Worm (Caenorhabditis elegans): Measurements from ENCODE around the gene drr-2.

The drr-2 gene

DNA sequence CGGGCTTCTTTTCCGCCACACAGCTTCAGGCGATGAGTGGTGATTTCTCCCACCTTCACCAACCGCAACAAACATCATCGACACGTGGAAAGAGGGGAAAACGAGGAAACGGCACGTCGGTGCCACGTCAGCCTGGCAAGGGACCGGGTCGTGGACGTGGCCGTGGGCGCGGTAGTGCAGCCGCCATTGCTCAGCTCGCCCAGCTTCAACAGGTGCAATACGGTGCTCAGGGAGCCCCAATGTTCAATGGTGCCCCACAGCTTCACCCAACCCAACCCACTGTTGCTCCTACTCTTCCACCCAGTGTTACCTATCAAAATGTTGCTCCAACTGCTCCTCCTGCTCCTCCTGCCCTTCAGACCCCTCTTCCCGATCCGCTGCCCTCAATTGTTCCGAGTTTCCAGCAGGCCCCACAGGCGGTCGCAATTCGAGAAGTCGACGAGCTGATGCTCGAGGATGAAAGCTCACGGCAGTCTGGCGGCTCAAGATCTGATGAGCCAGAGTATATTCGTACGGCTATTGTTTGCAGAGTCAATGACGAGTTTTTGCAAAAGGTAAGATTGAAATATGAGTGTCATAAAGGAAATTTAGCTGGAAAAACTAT lies 2.6 kb upstream of the drr-2 start:
- TF ChIP-seq lin-39 (tag; optimal IDR thresholded peaks at IDR 0.05), result no peak
- no peak for TF ChIP-seq fos-1 (tag; optimal IDR thresholded peaks at IDR 0.05)
- TF ChIP-seq R02D3.7 (tag; optimal IDR thresholded peaks at IDR 0.05), result no peak

DNA sequence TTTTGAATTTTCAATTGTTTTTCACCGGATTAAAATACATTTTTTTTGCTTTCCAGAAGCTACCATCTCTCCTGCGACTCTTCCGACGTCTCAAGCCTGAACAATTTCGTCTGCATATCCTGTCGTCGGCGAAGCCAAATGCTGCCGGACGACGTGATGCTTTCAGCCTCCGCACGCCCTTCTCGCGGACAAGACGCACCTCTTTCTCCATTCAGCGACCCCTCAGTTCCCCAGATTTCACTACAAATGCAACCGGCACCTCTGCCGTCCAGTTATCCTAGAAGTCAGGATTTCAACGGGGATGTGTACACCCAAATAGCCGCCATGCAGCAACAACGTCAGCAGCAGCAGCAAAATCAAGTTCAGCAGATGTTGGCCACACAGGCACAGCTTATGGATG lies 909 bp upstream of the drr-2 start:
- TF ChIP-seq unc-39 (tag; optimal IDR thresholded peaks at IDR 0.05) (no peak), elt-3 (tag; optimal IDR thresholded peaks at IDR 0.05) (no peak), nhr-11 (tag; optimal IDR thresholded peaks at IDR 0.05) (no peak), snpc-4 (tag; optimal IDR thresholded peaks at IDR 0.05) (no peak), nhr-129 (tag; optimal IDR thresholded peaks at IDR 0.05) (no peak), egl-27 (tag; optimal IDR thresholded peaks at IDR 0.05) (no peak), nhr-21 (tag; optimal IDR thresholded peaks at IDR 0.05) (no peak), C34F6.9 (tag; optimal IDR thresholded peaks at IDR 0.05) (no peak), nhr-77 (tag; optimal IDR thresholded peaks at IDR 0.05) (no peak), nhr-6 (tag; optimal IDR thresholded peaks at IDR 0.05) (no peak), unc-62 (GFP tag; optimal IDR thresholded peaks at IDR 0.05) (no peak), ztf-1 (GFP tag; conservative IDR thresholded peaks at IDR 0.05) (no peak), ZK546.5 (tag; optimal IDR thresholded peaks at IDR 0.05) (no peak), nhr-23 (tag; optimal IDR thresholded peaks at IDR 0.05) (no peak), elt-1 (tag; optimal IDR thresholded peaks at IDR 0.05) (no peak), ceh-16 (tag; optimal IDR thresholded peaks at IDR 0.05) (no peak), nhr-12 (tag; optimal IDR thresholded peaks at IDR 0.05) (no peak)

DNA sequence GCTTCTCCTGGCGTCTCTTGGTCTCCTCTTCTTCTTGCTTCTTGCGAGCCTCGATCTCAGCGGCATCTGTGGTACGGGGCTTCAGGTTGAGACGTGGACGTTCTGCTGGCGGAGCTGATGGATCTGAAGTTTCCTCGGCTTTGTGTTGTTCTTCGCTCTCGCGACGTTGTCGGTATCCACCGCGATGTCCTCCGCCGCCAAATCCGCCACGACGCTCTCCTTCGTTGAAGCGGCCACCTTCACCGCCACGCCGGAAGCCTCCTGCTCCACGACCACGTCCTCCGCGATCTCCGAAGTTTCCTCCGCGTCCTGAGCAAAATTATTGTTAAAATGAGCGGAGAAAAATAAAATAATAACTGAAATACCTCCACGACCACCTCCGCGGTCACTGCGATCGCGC lies 594 bp downstream of the drr-2 start:
- no peak for TF ChIP-seq nhr-237 (tag; optimal IDR thresholded peaks at IDR 0.05)
- TF ChIP-seq fos-1 (tag; optimal IDR thresholded peaks at IDR 0.05), result no peak
- no peak for TF ChIP-seq egl-27 (tag; optimal IDR thresholded peaks at IDR 0.05)

DNA sequence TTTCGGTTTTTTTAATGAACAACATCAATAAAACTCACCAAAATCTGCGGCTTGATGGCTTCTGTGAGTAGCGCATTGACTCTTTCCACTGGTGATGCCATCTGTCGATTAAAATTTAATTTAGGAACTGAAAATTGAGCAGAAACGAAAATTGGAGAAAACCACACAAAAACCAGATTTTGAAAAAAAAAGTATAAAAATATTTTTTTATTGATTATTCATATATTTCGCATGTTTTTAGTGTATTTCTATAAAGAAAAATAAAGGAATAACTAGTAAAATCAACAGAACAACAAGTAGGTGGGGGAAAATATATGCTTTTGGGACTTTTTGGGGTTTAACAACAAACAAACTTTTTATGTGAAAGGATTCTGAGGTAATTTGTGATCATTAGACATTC lies 1.1 kb downstream of the drr-2 start, which contains the start of gene T12D8.10:
T12D8.10 (minus strand) TSS at position 101 of the 400 bp plus-strand sequence.
- TF ChIP-seq nhr-21 (tag; optimal IDR thresholded peaks at IDR 0.05), result no peak
- TF ChIP-seq alr-1 (tag; optimal IDR thresholded peaks at IDR 0.05), result no peak
- TF ChIP-seq unc-62 (GFP tag; optimal IDR thresholded peaks at IDR 0.05), result no peak
- no peak for TF ChIP-seq mbf-1 (tag; optimal IDR thresholded peaks at IDR 0.05)
- TF ChIP-seq ZK546.5 (tag; optimal IDR thresholded peaks at IDR 0.05), result no peak
- no peak for TF ChIP-seq nhr-25 (tag; optimal IDR thresholded peaks at IDR 0.05)

DNA sequence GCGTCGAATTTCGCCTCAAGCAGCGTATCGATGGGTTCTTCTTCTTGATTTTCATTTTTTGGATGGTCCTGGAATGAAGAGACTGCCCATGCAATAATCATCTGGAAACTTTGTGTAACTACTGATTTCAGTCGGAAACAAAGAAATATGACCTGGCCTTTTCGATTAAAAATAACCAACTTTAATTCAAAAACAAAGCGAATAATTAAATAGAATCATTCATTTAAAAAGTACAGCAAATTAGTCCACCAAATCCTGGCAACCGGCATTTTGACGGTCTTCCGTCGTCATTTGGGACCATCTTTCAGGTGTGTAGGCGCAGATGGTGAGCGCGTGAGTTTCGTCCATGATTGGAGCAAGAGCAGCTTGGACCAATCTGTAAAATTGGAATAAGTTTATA lies 1.8 kb downstream of the drr-2 start, which contains the start of gene acbp-5:
acbp-5 (minus strand) TSS at position 101 of the 400 bp plus-strand sequence.
- TF ChIP-seq nhr-12 (tag; optimal IDR thresholded peaks at IDR 0.05) (no peak), ztf-4 (tag; optimal IDR thresholded peaks at IDR 0.05) (no peak), elt-3 (tag; optimal IDR thresholded peaks at IDR 0.05) (no peak), gmeb-1 (tag; optimal IDR thresholded peaks at IDR 0.05) (no peak), sma-3 (GFP tag; optimal IDR thresholded peaks at IDR 0.05) (no peak), zag-1 (tag; optimal IDR thresholded peaks at IDR 0.05) (no peak)

DNA sequence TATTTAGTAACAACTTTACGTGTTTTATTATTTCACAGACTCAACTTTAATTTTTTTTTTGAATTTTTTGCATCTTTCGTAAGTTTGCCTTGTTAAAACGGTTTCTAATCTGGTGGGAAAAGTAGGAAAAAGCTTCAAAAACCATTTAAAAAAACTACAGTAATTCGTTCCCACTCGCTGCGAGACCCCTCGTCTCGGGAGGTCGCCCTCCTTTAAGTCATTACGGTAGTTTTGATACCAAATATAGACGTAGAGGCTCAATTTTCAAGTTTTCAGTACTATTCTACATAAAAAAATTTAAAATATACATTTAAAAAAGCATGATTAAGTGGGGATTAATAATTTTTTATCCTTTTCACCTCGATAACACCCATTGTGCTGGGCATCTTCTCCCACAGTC lies 2.5 kb downstream of the drr-2 start:
- TF ChIP-seq lin-39 (tag; optimal IDR thresholded peaks at IDR 0.05) (no peak), aly-2 (tag; optimal IDR thresholded peaks at IDR 0.05) (no peak), alr-1 (tag; optimal IDR thresholded peaks at IDR 0.05) (no peak), nhr-12 (tag; optimal IDR thresholded peaks at IDR 0.05) (no peak), mdl-1 (tag; optimal IDR thresholded peaks at IDR 0.05) (no peak), snpc-4 (tag; optimal IDR thresholded peaks at IDR 0.05) (no peak), ztf-11 (tag; optimal IDR thresholded peaks at IDR 0.05) (no peak), skn-1 (tag; optimal IDR thresholded peaks at IDR 0.05) (no peak), unc-39 (tag; optimal IDR thresholded peaks at IDR 0.05) (no peak), sma-3 (GFP tag; optimal IDR thresholded peaks at IDR 0.05) (no peak), gmeb-1 (tag; optimal IDR thresholded peaks at IDR 0.05) (no peak), lin-11 (tag; optimal IDR thresholded peaks at IDR 0.05) (no peak), mab-5 (tag; optimal IDR thresholded peaks at IDR 0.05) (no peak), nhr-6 (tag; optimal IDR thresholded peaks at IDR 0.05) (no peak), sem-4 (tag; optimal IDR thresholded peaks at IDR 0.05) (no peak), nhr-21 (tag; optimal IDR thresholded peaks at IDR 0.05) (no peak), R02D3.7 (tag; optimal IDR thresholded peaks at IDR 0.05) (no peak), lsy-2 (tag; optimal IDR thresholded peaks at IDR 0.05) (no peak), elt-1 (tag; optimal IDR thresholded peaks at IDR 0.05) (no peak), sma-9 (GFP tag; optimal IDR thresholded peaks at IDR 0.05) (no peak), sma-9 (tag; optimal IDR thresholded peaks at IDR 0.05) (no peak)

All from whole organism, L2 larva.